Fruit fly (Drosophila melanogaster) whole organism, embryonic: ENCODE data around the gene chic.

Experiments
- Bdp1 ChIP-seq: fragments of 200-800 bp; sonication (Bioruptor generic); optimal IDR thresholded peaks from 3 replicates; lab custom pipeline; 2016; ENCODE audit warnings: missing biosample characterization, missing genetic modification characterization
- Blimp-1 ChIP-seq: fragments of 200-800 bp; sonication (Bioruptor generic); optimal IDR thresholded peaks from 3 replicates; lab custom pipeline; 2018; ENCODE audit warnings: missing biosample characterization, missing genetic modification characterization, mild to moderate bottlenecking, moderate library complexity, missing genetic modification reagents
- BtbVII ChIP-seq: fragments of 200-800 bp; sonication (Bioruptor generic); optimal IDR thresholded peaks from 3 replicates; lab custom pipeline; 2017; ENCODE audit warnings: missing biosample characterization, mild to moderate bottlenecking, missing genetic modification characterization
- CG10321 ChIP-seq: fragments of 200-800 bp; sonication (Bioruptor generic); IDR thresholded peaks from 2 replicates; pipeline ENCODE4 v1.3.6; 2022; ENCODE audit warnings: missing biosample characterization, missing genetic modification characterization
- CG10462 ChIP-seq: fragments of 200-800 bp; sonication (Bioruptor generic); optimal IDR thresholded peaks from 2 replicates; lab custom pipeline; 2016; ENCODE audit warnings: missing biosample characterization, missing genetic modification characterization
- CG11093 ChIP-seq: fragments of 200-800 bp; sonication (Bioruptor generic); IDR thresholded peaks from 3 replicates; pipeline ENCODE4 v1.3.6; 2022; ENCODE audit warnings: missing biosample characterization, missing genetic modification characterization
- CG11456 ChIP-seq: fragments of 200-800 bp; sonication (Bioruptor generic); IDR thresholded peaks from 3 replicates; pipeline ENCODE4 v1.3.6; 2022; ENCODE audit warnings: missing biosample characterization, missing genetic modification characterization
- CG12299 ChIP-seq: fragments of 200-800 bp; sonication (Bioruptor generic); optimal IDR thresholded peaks from 2 replicates; lab custom pipeline; 2018; ENCODE audit warnings: missing biosample characterization, mild to moderate bottlenecking, missing genetic modification characterization
- CG12942 ChIP-seq: fragments of 200-800 bp; sonication (Bioruptor generic); optimal IDR thresholded peaks from 3 replicates; lab custom pipeline; 2016; ENCODE audit warnings: missing biosample characterization, missing genetic modification characterization
- CG13296 ChIP-seq: fragments of 200-800 bp; sonication (Bioruptor generic); optimal IDR thresholded peaks from 3 replicates; lab custom pipeline; 2018; ENCODE audit warnings: missing biosample characterization, mild to moderate bottlenecking, missing genetic modification characterization
- CG15479 ChIP-seq: fragments of 200-800 bp; sonication (Bioruptor generic); optimal IDR thresholded peaks from 3 replicates; lab custom pipeline; 2019; ENCODE audit warnings: missing biosample characterization, mild to moderate bottlenecking, missing genetic modification characterization, moderate library complexity
- CG30403 ChIP-seq: fragments of 200-800 bp; sonication (Bioruptor generic); optimal IDR thresholded peaks from 3 replicates; lab custom pipeline; 2016; ENCODE audit warnings: missing biosample characterization, missing genetic modification characterization
- CG3995 ChIP-seq: fragments of 200-800 bp; sonication (Bioruptor generic); optimal IDR thresholded peaks from 3 replicates; lab custom pipeline; 2016; ENCODE audit warnings: missing biosample characterization, missing genetic modification characterization
- CG5180 ChIP-seq: fragments of 200-800 bp; sonication (Bioruptor generic); optimal IDR thresholded peaks from 3 replicates; lab custom pipeline; 2017; ENCODE audit warnings: missing biosample characterization, missing genetic modification characterization, mild to moderate bottlenecking, moderate library complexity, missing genetic modification reagents
- CG6254 ChIP-seq: fragments of 200-800 bp; sonication (Bioruptor generic); optimal IDR thresholded peaks from 3 replicates; lab custom pipeline; 2017; ENCODE audit warnings: mild to moderate bottlenecking, missing biosample characterization, missing genetic modification reagents, missing genetic modification characterization
- CG7271 ChIP-seq: fragments of 200-800 bp; sonication (Bioruptor generic); optimal IDR thresholded peaks from 2 replicates; lab custom pipeline; 2018; ENCODE audit warnings: missing biosample characterization, mild to moderate bottlenecking, missing genetic modification characterization, moderate library complexity
- CG7786 ChIP-seq: fragments of 200-800 bp; sonication (Bioruptor generic); optimal IDR thresholded peaks from 2 replicates; lab custom pipeline; 2016; ENCODE audit warnings: missing biosample characterization, missing genetic modification characterization
- CG9932 ChIP-seq: fragments of 200-800 bp; sonication (Bioruptor generic); IDR thresholded peaks from 2 replicates; pipeline ENCODE4 v1.3.6; 2022; ENCODE audit warnings: missing biosample characterization, missing genetic modification characterization
- Camta ChIP-seq: fragments of 200-800 bp; sonication (Bioruptor generic); optimal IDR thresholded peaks from 2 replicates; lab custom pipeline; 2016; ENCODE audit warnings: missing biosample characterization, missing genetic modification characterization
- Dip3 ChIP-seq: fragments of 200-800 bp; sonication (Bioruptor generic); optimal IDR thresholded peaks from 3 replicates; lab custom pipeline; 2016; ENCODE audit warnings: missing biosample characterization, missing genetic modification characterization
- Drgx ChIP-seq: fragments of 200-800 bp; sonication (Bioruptor generic); IDR thresholded peaks from 2 replicates; pipeline ENCODE4 v1.3.6; 2022; ENCODE audit warnings: missing biosample characterization, missing genetic modification characterization
- E2f1 ChIP-seq: fragments of 200-800 bp; sonication (Bioruptor generic); IDR thresholded peaks from 2 replicates; pipeline ENCODE4 v1.3.6; 2022; ENCODE audit warnings: missing biosample characterization, missing genetic modification characterization
- Ets65A ChIP-seq: fragments of 200-800 bp; sonication (Bioruptor generic); peaks from one replicate; lab custom pipeline; 2016; ENCODE audit warnings: missing biosample characterization, missing genetic modification characterization
- HLH3B ChIP-seq: fragments of 200-800 bp; sonication (Bioruptor generic); IDR thresholded peaks from 2 replicates; pipeline ENCODE4 v1.3.6; 2022; ENCODE audit warnings: missing biosample characterization, missing genetic modification characterization
- HmgZ ChIP-seq: fragments of 200-800 bp; sonication (Bioruptor generic); optimal IDR thresholded peaks from 2 replicates; lab custom pipeline; 2018; ENCODE audit warnings: missing biosample characterization, mild to moderate bottlenecking, missing genetic modification characterization
- Hmx ChIP-seq: fragments of 200-800 bp; sonication (Bioruptor generic); optimal IDR thresholded peaks from 2 replicates; lab custom pipeline; 2016; ENCODE audit warnings: missing biosample characterization, missing genetic modification characterization
- Lhr ChIP-seq: fragments of 200-800 bp; sonication (Bioruptor generic); optimal IDR thresholded peaks from 3 replicates; lab custom pipeline; 2017; ENCODE audit warnings: mild to moderate bottlenecking, missing biosample characterization, missing genetic modification reagents, missing genetic modification characterization
- Mad ChIP-seq: fragments of 200-800 bp; sonication (Bioruptor generic); optimal IDR thresholded peaks from 2 replicates; lab custom pipeline; 2016; ENCODE audit warnings: missing biosample characterization, missing genetic modification characterization
- Taf1 ChIP-seq: fragments of 200-800 bp; sonication (Bioruptor generic); IDR thresholded peaks from 2 replicates; pipeline ENCODE4 v1.3.6; 2022; ENCODE audit warnings: missing biosample characterization, missing genetic modification characterization
- Tbp ChIP-seq: fragments of >200 bp; optimal IDR thresholded peaks from 2 replicates; lab custom pipeline; 2018; ENCODE audit warnings: missing biosample characterization, missing genetic modification characterization
- bcd ChIP-seq: fragments of 200-800 bp; sonication (Bioruptor generic); optimal IDR thresholded peaks from 2 replicates; lab custom pipeline; 2017; ENCODE audit warnings: missing biosample characterization, mild to moderate bottlenecking, missing genetic modification characterization
- caup ChIP-seq: fragments of 200-800 bp; sonication (Bioruptor generic); optimal IDR thresholded peaks from 3 replicates; lab custom pipeline; 2017; ENCODE audit warnings: missing biosample characterization, mild to moderate bottlenecking, missing genetic modification characterization, moderate library complexity; ENCODE audit not compliant: severe bottlenecking
- chif ChIP-seq, 2 experiments: fragments of 200-800 bp; sonication (Bioruptor generic); optimal IDR thresholded peaks; 3 replicates each; lab custom pipeline; 2016; ENCODE audit warnings: missing biosample characterization in 2 of 2, missing genetic modification characterization in 2 of 2
- dpn ChIP-seq, 2 experiments: fragments of 200-800 bp; sonication (Bioruptor generic); optimal IDR thresholded peaks; 3 replicates each; lab custom pipeline; 2016; ENCODE audit warnings: missing biosample characterization in 2 of 2, missing genetic modification characterization in 2 of 2
- en ChIP-seq: fragments of 200-800 bp; sonication (Bioruptor generic); optimal IDR thresholded peaks from 2 replicates; lab custom pipeline; 2016; ENCODE audit warnings: missing biosample characterization, missing genetic modification characterization
- ewg ChIP-seq: fragments of 200-800 bp; sonication (Bioruptor generic); optimal IDR thresholded peaks from 3 replicates; lab custom pipeline; 2017; ENCODE audit warnings: mild to moderate bottlenecking, missing biosample characterization, missing genetic modification reagents, missing genetic modification characterization
- exex ChIP-seq: fragments of 200-800 bp; sonication (Bioruptor generic); optimal IDR thresholded peaks from 4 replicates; lab custom pipeline; 2018; ENCODE audit warnings: missing biosample characterization, mild to moderate bottlenecking, missing genetic modification characterization, moderate library complexity
- fd102C ChIP-seq: fragments of 200-800 bp; sonication (Bioruptor generic); optimal IDR thresholded peaks from 2 replicates; lab custom pipeline; 2018; ENCODE audit warnings: missing biosample characterization, mild to moderate bottlenecking, missing genetic modification characterization, moderate library complexity
- gce ChIP-seq: fragments of 200-800 bp; sonication (Bioruptor generic); IDR thresholded peaks from 3 replicates; pipeline ENCODE4 v1.3.6; 2022; ENCODE audit warnings: missing biosample characterization, missing genetic modification characterization
- jigr1 ChIP-seq: fragments of 200-800 bp; sonication (Bioruptor generic); IDR thresholded peaks from 3 replicates; pipeline ENCODE4 v1.3.6; 2022; ENCODE audit warnings: missing biosample characterization, missing genetic modification characterization
- kay ChIP-seq: fragments of 200-800 bp; sonication (Bioruptor generic); optimal IDR thresholded peaks from 2 replicates; lab custom pipeline; 2016; ENCODE audit warnings: missing biosample characterization, missing genetic modification characterization
- ken ChIP-seq: fragments of 200-800 bp; sonication (Bioruptor generic); IDR thresholded peaks from 3 replicates; pipeline ENCODE4 v1.3.6; 2022; ENCODE audit warnings: missing biosample characterization, missing genetic modification characterization
- kni ChIP-seq: fragments of 200-800 bp; sonication (Bioruptor generic); optimal IDR thresholded peaks from 3 replicates; lab custom pipeline; 2017; ENCODE audit warnings: mild to moderate bottlenecking, missing biosample characterization, missing genetic modification reagents, missing genetic modification characterization
- nerfin-2 ChIP-seq: fragments of 200-800 bp; sonication (Bioruptor generic); IDR thresholded peaks from 2 replicates; pipeline ENCODE4 v1.3.6; 2022; ENCODE audit warnings: missing biosample characterization, missing genetic modification characterization; ENCODE audit not compliant: partially characterized antibody
- pb ChIP-seq: fragments of 200-800 bp; sonication (Bioruptor generic); optimal IDR thresholded peaks from 3 replicates; lab custom pipeline; 2016; ENCODE audit warnings: missing biosample characterization, missing genetic modification characterization
- sens-2 ChIP-seq: fragments of 200-800 bp; sonication (Bioruptor generic); IDR thresholded peaks from 2 replicates; pipeline ENCODE4 v1.3.6; 2022; ENCODE audit warnings: missing biosample characterization, missing genetic modification characterization
- sim ChIP-seq: fragments of 200-800 bp; sonication (Bioruptor generic); IDR thresholded peaks from 2 replicates; pipeline ENCODE4 v1.3.6; 2022; ENCODE audit warnings: missing biosample characterization, missing genetic modification characterization
- stwl ChIP-seq: fragments of 200-800 bp; sonication (Bioruptor generic); optimal IDR thresholded peaks from 3 replicates; lab custom pipeline; 2018; ENCODE audit warnings: missing biosample characterization, mild to moderate bottlenecking, missing genetic modification characterization, moderate library complexity
- sug ChIP-seq: fragments of 200-800 bp; optimal IDR thresholded peaks from 2 replicates; lab custom pipeline; 2019; ENCODE audit warnings: missing biosample characterization, mild to moderate bottlenecking, missing genetic modification characterization, moderate library complexity
- tgo ChIP-seq: fragments of 200-800 bp; sonication (Bioruptor generic); IDR thresholded peaks from 3 replicates; pipeline ENCODE4 v1.3.6; 2022; ENCODE audit warnings: missing biosample characterization, missing genetic modification characterization
- unc-4 ChIP-seq: fragments of 200-800 bp; sonication (Bioruptor generic); IDR thresholded peaks from 2 replicates; pipeline ENCODE4 v1.3.6; 2022; ENCODE audit warnings: missing biosample characterization, missing genetic modification characterization; ENCODE audit not compliant: partially characterized antibody
- zfh1 ChIP-seq: fragments of 200-800 bp; sonication (Bioruptor generic); IDR thresholded peaks from 3 replicates; pipeline ENCODE4 v1.3.6; 2022; ENCODE audit warnings: missing biosample characterization, missing genetic modification characterization

Gene chic

DNA sequence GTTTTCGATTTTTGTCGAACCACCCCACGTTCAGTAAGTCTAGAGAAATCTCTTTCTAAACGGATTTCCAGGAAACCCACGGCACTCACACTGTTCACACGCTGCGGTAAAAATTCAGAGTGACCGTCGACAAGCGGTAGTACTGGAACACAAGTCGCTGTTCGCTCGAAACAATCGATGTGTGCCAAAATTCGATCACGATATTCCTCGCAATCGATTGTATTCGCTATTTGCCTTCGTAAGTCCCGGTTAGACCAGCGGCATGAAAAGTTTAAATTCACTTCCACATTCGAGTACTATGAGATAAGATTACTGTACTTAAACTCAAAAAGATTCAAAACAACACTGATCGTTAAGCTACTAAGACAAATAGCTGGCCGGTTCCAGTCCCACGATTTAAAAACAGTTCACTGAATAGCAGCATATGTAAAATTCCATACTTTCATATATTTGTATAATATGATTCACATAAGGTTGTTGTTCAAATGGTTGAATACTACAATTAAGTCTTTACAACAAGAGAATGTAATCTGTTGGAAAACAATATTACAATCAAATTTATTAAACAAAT lies at the start of gene chic (continued):
- no peak for TF ChIP-seq Taf1 (GFP tag; lab: Robert Waterston, UW)
- TF ChIP-seq Camta (GFP tag; lab: Kevin White, UChicago): peak; percentile 36
- TF ChIP-seq kay (GFP tag; lab: Kevin White, UChicago): no peak
- no peak for TF ChIP-seq Mad
- TF ChIP-seq caup (GFP tag; lab: Kevin White, UChicago): no peak
- TF ChIP-seq sim (GFP tag; lab: Robert Waterston, UW): no peak
- no peak for TF ChIP-seq Drgx (GFP tag; lab: Robert Waterston, UW)
- TF ChIP-seq CG12299: no peak
- TF ChIP-seq CG10321 (GFP tag; lab: Robert Waterston, UW): no peak
- peak; percentile 90 for TF ChIP-seq CG3995 (GFP tag; lab: Kevin White, UChicago)
- TF ChIP-seq CG6254 (GFP tag; lab: Kevin White, UChicago): no peak
- TF ChIP-seq gce (GFP tag; lab: Robert Waterston, UW): no peak
- no peak for TF ChIP-seq unc-4 (GFP tag; lab: Robert Waterston, UW)
- no peak for TF ChIP-seq jigr1
- TF ChIP-seq sens-2 (GFP tag; lab: Robert Waterston, UW): no peak
- TF ChIP-seq tgo (GFP tag; lab: Robert Waterston, UW): no peak
- TF ChIP-seq CG30403 (GFP tag; lab: Kevin White, UChicago): peak; percentile 6
- no peak for TF ChIP-seq Lhr (GFP tag; lab: Kevin White, UChicago)
- TF ChIP-seq HLH3B: no peak
- no peak for TF ChIP-seq CG15479 (GFP tag; lab: Kevin White, UChicago)
- no peak for TF ChIP-seq ken (GFP tag; lab: Robert Waterston, UW)
- TF ChIP-seq Ets65A: peak; percentile 94
- TF ChIP-seq CG11456: no peak
- TF ChIP-seq zfh1: no peak
- no peak for TF ChIP-seq Tbp (GFP tag; lab: Kevin White, UChicago)
- TF ChIP-seq E2f1 (GFP tag; lab: Robert Waterston, UW): no peak
- TF ChIP-seq kni (GFP tag; lab: Kevin White, UChicago): no peak
- TF ChIP-seq CG7271 (tag; lab: Kevin White, UChicago): no peak
- TF ChIP-seq nerfin-2 (GFP tag; lab: Robert Waterston, UW): no peak
- TF ChIP-seq en: peak; percentile 10
- TF ChIP-seq CG5180 (GFP tag; lab: Kevin White, UChicago): no peak
- TF ChIP-seq ewg (GFP tag; lab: Kevin White, UChicago): no peak
- peak; percentile 48 for TF ChIP-seq HmgZ (tag; lab: Kevin White, UChicago)
- TF ChIP-seq Bdp1 (GFP tag; lab: Kevin White, UChicago): no peak
- no peak for TF ChIP-seq exex (tag; lab: Kevin White, UChicago)
- no peak for TF ChIP-seq Blimp-1 (GFP tag; lab: Kevin White, UChicago)
- TF ChIP-seq pb (GFP tag; lab: Kevin White, UChicago): no peak
- no peak for TF ChIP-seq Hmx (GFP tag; lab: Kevin White, UChicago)
- TF ChIP-seq CG10462 (GFP tag; lab: Kevin White, UChicago): no peak
- TF ChIP-seq CG9932 (GFP tag; lab: Robert Waterston, UW): no peak
- TF ChIP-seq CG7786: peak; percentile 34
- no peak for TF ChIP-seq CG13296
- no peak for TF ChIP-seq dpn (GFP tag; optimal IDR thresholded peaks at IDR 0.05; lab: Kevin White, UChicago)
- TF ChIP-seq fd102C: no peak
- no peak for TF ChIP-seq chif (GFP tag; optimal IDR thresholded peaks at IDR 0.05; lab: Kevin White, UChicago)
- no peak for TF ChIP-seq CG12942
- TF ChIP-seq stwl (tag; lab: Kevin White, UChicago): peak; percentile 57
- TF ChIP-seq sug (tag; lab: Kevin White, UChicago): no peak
- TF ChIP-seq bcd: no peak
- TF ChIP-seq BtbVII (GFP tag; lab: Kevin White, UChicago): no peak
- TF ChIP-seq CG11093 (GFP tag; lab: Robert Waterston, UW): no peak
- TF ChIP-seq Dip3 (GFP tag; lab: Kevin White, UChicago): no peak
